Fruit fly (Drosophila melanogaster): ENCODE data around the gene Cpr12A.

Cpr12A gene

DNA sequence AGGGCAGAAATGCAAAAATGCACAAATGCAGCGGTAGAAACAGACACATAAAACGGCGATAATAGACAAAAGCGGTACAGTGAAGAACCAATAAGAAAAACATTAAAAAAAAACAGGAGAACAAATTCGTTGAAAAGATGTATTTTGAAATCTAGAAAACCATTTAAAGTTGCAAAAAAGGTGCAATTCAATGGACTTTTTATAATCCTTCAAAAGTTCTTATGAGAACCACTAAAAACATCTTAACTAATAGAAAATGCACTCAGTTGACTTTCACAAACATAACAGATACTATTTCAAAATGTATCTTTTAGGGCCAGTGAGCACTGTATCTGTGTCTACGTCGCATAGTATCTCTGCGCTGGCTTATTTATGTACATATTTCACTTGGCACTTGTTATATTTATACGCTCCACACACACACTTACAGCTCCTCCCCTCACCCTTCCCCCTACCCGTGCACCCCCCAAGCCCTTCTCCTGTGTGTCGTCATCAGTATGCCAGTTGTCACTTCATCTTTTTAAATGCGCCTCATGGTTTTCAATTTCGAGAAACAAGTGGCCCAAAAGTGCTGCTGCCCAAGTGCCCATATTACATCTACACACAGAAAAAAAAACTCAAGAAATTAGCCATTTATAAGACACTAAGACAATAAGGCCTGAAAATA is 22.2 kb downstream of the Cpr12A start:
- TF ChIP-seq CG8478 (optimal IDR thresholded peaks at IDR 0.05) = no peak
- no peak for TF ChIP-seq CTCF (optimal IDR thresholded peaks at IDR 0.05)

DNA sequence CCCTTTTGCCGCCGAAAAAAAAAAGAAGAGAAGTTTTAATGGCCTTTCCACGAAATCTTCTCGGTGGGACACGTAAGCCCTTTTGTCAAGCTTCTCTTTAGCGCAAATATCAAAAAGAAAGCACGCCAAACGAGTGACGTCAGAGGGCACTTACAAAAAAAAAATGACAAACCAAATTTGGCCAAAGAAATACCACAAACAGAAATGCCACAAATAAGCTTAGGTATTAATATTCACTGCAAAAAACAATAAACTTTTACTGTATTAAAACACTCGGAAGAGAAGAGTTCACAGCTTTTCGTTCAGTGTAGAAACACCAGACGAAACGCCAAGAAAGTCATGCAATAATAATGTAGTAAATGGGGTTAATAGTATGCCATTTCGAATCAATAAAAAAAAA is 24.7 kb downstream of the Cpr12A start:
- no peak for TF ChIP-seq CG8478 (optimal IDR thresholded peaks at IDR 0.05)
- no peak for TF ChIP-seq CTCF (optimal IDR thresholded peaks at IDR 0.05)

DNA sequence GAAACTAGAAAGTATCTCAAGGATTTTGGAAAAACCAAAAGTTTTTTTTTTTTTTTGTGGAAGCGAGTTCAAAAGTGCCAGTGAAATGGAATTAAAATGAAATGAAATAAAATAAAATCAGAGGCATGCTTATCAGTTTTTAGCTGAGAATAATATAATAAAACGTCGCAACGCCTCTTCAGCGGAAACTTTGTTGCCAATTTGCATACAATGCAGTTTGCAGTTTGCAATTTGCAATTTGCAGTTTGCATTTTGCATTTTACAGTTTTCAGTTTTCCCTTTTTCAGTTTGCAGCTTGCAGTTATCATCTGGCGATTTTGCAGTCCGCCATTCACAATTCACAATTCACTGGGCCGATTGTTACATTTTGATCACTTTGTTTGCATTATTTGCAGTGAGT is 25.4 kb downstream of the Cpr12A start:
- no peak for TF ChIP-seq CTCF (optimal IDR thresholded peaks at IDR 0.05)
- TF ChIP-seq CG8478 (optimal IDR thresholded peaks at IDR 0.05) = no peak

DNA sequence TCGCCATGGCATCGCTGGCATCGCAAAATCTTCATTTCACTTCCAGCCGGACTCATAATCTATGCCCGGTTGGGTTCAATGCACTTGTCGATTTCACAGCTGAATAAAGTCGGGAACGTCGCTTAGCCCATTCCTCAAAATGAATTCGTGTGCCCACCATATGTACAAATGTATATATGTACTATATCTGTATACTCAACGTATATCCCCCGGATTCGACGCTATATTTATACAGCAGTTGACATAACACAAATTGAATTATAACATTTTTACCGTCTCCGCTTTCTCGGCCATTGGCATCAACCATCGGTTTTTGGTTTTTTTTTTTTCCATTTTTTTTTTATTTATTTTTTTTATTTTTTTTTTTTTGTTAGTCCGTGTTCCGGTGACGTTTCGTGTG is 26.8 kb downstream of the Cpr12A start:
- no peak for TF ChIP-seq CG8478 (optimal IDR thresholded peaks at IDR 0.05)

DNA sequence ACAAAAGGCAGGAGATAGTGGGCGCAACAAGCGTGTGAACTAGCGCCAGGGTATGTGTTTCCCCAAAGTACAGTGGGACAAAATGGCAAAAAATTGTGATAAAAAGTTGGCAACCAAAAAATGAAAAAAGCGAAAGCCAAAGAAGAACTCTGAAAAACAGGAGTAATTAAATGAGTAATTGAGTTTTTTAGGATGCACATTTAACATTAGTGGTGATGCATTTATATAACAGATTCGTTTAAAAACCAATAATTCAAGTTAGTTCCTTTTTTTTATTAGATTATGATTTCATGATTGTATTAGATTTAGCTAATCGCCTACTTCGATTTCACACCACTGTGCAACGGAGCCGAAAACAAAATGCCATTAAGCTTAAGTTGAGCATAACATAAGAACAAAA is 28.9 kb downstream of the Cpr12A start:
- TF ChIP-seq CTCF (optimal IDR thresholded peaks at IDR 0.05) (no peak), CG8478 (optimal IDR thresholded peaks at IDR 0.05) (no peak)

DNA sequence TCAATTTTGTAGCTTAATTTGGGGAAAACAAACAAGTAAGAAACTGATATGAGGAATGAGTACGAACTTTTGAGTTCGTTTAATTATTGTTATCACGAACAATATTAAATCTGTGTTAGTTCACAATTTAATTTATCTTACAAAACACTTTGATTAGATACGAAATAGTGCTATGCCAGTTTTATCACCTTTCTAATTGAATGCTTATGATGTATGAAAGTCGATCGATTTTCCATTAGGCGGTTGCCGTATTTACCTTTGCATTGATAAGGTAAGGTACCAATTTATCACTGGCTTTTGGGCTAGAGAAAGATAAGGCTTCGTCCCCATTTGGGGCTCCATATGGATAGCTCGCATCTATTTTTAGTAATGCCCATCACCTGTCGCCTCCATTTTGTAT is 35.9 kb downstream of the Cpr12A start:
- TF ChIP-seq CG8478 (optimal IDR thresholded peaks at IDR 0.05) (no peak), CTCF (optimal IDR thresholded peaks at IDR 0.05) (no peak)

DNA sequence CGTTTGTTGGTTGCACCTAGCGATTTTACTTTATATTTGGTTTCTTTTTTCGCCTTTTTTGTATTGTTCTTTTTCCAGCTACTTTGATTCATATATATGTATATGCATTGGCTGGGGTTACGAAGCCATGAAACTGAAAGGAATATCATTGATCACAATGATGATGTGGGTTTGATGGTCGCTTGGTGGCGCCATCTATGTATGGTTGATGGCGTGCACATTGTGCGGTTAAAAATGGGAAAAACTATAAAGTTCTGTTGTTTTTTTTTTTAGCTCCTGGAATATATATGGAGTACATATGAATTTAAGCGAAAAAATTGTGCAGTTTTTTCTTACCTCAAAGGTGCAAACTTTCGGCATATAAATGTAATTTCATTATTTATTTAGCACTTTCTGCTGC is 43.4 kb downstream of the Cpr12A start:
- TF ChIP-seq CG8478 (optimal IDR thresholded peaks at IDR 0.05) (no peak), CTCF (optimal IDR thresholded peaks at IDR 0.05) (peak; percentile 42 to 71)

DNA sequence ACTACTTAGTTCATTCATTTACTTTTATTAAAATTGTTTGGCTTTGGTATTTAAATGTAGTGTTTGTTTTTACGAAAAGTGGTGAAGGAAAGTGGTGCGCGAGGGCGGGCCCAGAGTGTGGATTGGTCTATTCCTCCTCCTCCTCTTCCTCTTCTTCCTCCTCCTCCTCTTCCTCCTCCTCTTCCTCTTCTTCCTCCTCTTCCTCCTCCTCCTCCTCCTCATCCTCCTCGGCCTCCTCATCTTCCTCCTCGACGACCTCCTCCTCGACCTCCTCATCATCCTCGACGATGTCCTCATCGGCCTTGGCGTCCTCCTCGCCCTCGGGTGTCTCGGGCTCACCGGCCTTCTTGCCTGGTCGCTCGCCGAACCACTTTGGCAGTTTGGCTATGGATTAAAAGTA is 50.2 kb downstream of the Cpr12A start:
- TF ChIP-seq CG8478 (optimal IDR thresholded peaks at IDR 0.05) (no peak), CTCF (optimal IDR thresholded peaks at IDR 0.05) (no peak)

Data from S2 (cell line).